Fruit fly (Drosophila melanogaster) whole organism, wandering third instar larva: ENCODE results near the gene CG11342.

Experiments used
- CG32264 ChIP-seq: fragments of 200-800 bp; sonication (Bioruptor generic); optimal IDR thresholded peaks from 2 replicates; lab custom pipeline; 2016; ENCODE audit warnings: missing biosample characterization, missing genetic modification characterization
- Dfd ChIP-seq: fragments of >200 bp; optimal IDR thresholded peaks from 2 replicates; lab custom pipeline; 2017; ENCODE audit warnings: missing biosample characterization, missing genetic modification characterization
- Dif ChIP-seq: fragments of 200-275, 200-300 bp; sonication (Bioruptor generic); optimal IDR thresholded peaks from 2 replicates; lab custom pipeline; 2018; ENCODE audit warnings: missing biosample characterization, missing genetic modification characterization; ENCODE audit not compliant: partially characterized antibody
- GATAd ChIP-seq: sonication (Bioruptor generic); optimal IDR thresholded peaks from 2 replicates; lab custom pipeline; 2016; ENCODE audit warnings: missing biosample characterization, missing genetic modification characterization
- HLH106 ChIP-seq: fragments of 200-800 bp; optimal IDR thresholded peaks from 3 replicates; lab custom pipeline; 2019; ENCODE audit warnings: missing biosample characterization, mild to moderate bottlenecking, missing genetic modification characterization, moderate library complexity
- Hnf4 ChIP-seq: fragments of 200-800 bp; sonication (Bioruptor generic); optimal IDR thresholded peaks from 2 replicates; lab custom pipeline; 2016; ENCODE audit warnings: missing biosample characterization, mild to moderate bottlenecking, missing genetic modification characterization
- Hr78 ChIP-seq: fragments of >200 bp; optimal IDR thresholded peaks from 2 replicates; lab custom pipeline; 2017; ENCODE audit warnings: missing biosample characterization, missing genetic modification characterization
- Hr83 ChIP-seq: fragments of 200-300 bp; sonication (Bioruptor generic); optimal IDR thresholded peaks from 2 replicates; lab custom pipeline; 2016; ENCODE audit warnings: missing biosample characterization, mild to moderate bottlenecking, missing genetic modification characterization, moderate library complexity; ENCODE audit not compliant: poor library complexity, severe bottlenecking
- Jra ChIP-seq: sonication (Bioruptor generic); optimal IDR thresholded peaks from 2 replicates; lab custom pipeline; 2016; ENCODE audit warnings: missing biosample characterization, missing genetic modification characterization
- Mio ChIP-seq: sonication (Bioruptor generic); optimal IDR thresholded peaks from 2 replicates; lab custom pipeline; 2016; ENCODE audit warnings: missing biosample characterization, missing genetic modification characterization
- Myc ChIP-seq: fragments of >200 bp; optimal IDR thresholded peaks from 2 replicates; lab custom pipeline; 2017
- OdsH ChIP-seq: fragments of 200-800 bp; sonication (Bioruptor generic); optimal IDR thresholded peaks from 2 replicates; lab custom pipeline; 2016; ENCODE audit warnings: missing biosample characterization, mild to moderate bottlenecking, missing genetic modification characterization
- Rel ChIP-seq, 2 experiments: fragments of 200-800 bp; sonication (Bioruptor generic) in 1 of 2; optimal IDR thresholded peaks; 2 replicates in 1 of 2; 3 replicates in 1 of 2; lab custom pipeline; 2016 to 2019; ENCODE audit warnings: mild to moderate bottlenecking in 2 of 2, missing biosample characterization in 2 of 2, missing genetic modification characterization in 2 of 2, moderate library complexity in 1 of 2
- br ChIP-seq: fragments of 200-800 bp; sonication (Bioruptor generic); optimal IDR thresholded peaks from 2 replicates; lab custom pipeline; 2016; ENCODE audit warnings: missing biosample characterization, missing genetic modification characterization
- dl ChIP-seq, 2 experiments: fragments of 175-275, 200-275 bp in 1 of 2; fragments of 200-275 bp in 1 of 2; sonication (Bioruptor generic); optimal IDR thresholded peaks; lab custom pipeline; 2018; ENCODE audit warnings: mild to moderate bottlenecking in 2 of 2, missing biosample characterization in 2 of 2, missing genetic modification characterization in 2 of 2, moderate library complexity in 2 of 2; ENCODE audit not compliant: partially characterized antibody in 2 of 2, insufficient read depth in 1 of 2
- dmrt93B ChIP-seq: fragments of 200-800 bp; sonication (Bioruptor generic); optimal IDR thresholded peaks from 2 replicates; lab custom pipeline; 2018; ENCODE audit warnings: missing biosample characterization, mild to moderate bottlenecking, missing genetic modification characterization
- dsf ChIP-seq: sonication (Bioruptor generic); optimal IDR thresholded peaks from 2 replicates; lab custom pipeline; 2016; ENCODE audit warnings: missing biosample characterization, missing genetic modification characterization, borderline replicate concordance
- ey ChIP-seq: fragments of 200-800 bp; sonication (Bioruptor generic); optimal IDR thresholded peaks from 2 replicates; lab custom pipeline; 2016; ENCODE audit warnings: missing biosample characterization, missing genetic modification characterization
- foxo ChIP-seq, 2 experiments: fragments of 200-800 bp; sonication (Bioruptor generic); optimal IDR thresholded peaks; 2 replicates in 1 of 2; 3 replicates in 1 of 2; lab custom pipeline; 2016 to 2017; ENCODE audit warnings: missing biosample characterization in 2 of 2, missing genetic modification characterization in 2 of 2
- fru ChIP-seq: fragments of 200-800 bp; sonication (Bioruptor generic); optimal IDR thresholded peaks from 3 replicates; lab custom pipeline; 2016; ENCODE audit warnings: missing biosample characterization, mild to moderate bottlenecking, missing genetic modification characterization
- h ChIP-seq: fragments of 200-800 bp; sonication (Bioruptor generic); optimal IDR thresholded peaks from 3 replicates; lab custom pipeline; 2016; ENCODE audit warnings: missing biosample characterization, mild to moderate bottlenecking, missing genetic modification characterization
- jim ChIP-seq: fragments of 175-275, 200-325 bp; sonication (Bioruptor generic); optimal IDR thresholded peaks from 2 replicates; lab custom pipeline; 2016; ENCODE audit warnings: missing biosample characterization, mild to moderate bottlenecking, missing genetic modification characterization
- lola ChIP-seq: fragments of >200 bp; optimal IDR thresholded peaks from 2 replicates; lab custom pipeline; 2017; ENCODE audit warnings: missing biosample characterization, missing genetic modification characterization
- pan ChIP-seq: fragments of >200 bp; optimal IDR thresholded peaks from 2 replicates; lab custom pipeline; 2017
- psq ChIP-seq: fragments of 200-800 bp; sonication (Bioruptor generic); optimal IDR thresholded peaks from 3 replicates; lab custom pipeline; 2017; ENCODE audit warnings: missing biosample characterization, mild to moderate bottlenecking, missing genetic modification characterization, moderate library complexity
- rgr ChIP-seq: fragments of 200-800 bp; sonication (Bioruptor generic); optimal IDR thresholded peaks from 3 replicates; lab custom pipeline; 2016; ENCODE audit warnings: missing biosample characterization, mild to moderate bottlenecking, missing genetic modification characterization
- sv ChIP-seq: fragments of 200-800 bp; sonication (Bioruptor generic); optimal IDR thresholded peaks from 3 replicates; lab custom pipeline; 2016; ENCODE audit warnings: missing biosample characterization, missing genetic modification characterization
- tai ChIP-seq: sonication (Bioruptor generic); optimal IDR thresholded peaks from 2 replicates; lab custom pipeline; 2016; ENCODE audit warnings: missing biosample characterization, missing genetic modification characterization

CG11342 gene

DNA sequence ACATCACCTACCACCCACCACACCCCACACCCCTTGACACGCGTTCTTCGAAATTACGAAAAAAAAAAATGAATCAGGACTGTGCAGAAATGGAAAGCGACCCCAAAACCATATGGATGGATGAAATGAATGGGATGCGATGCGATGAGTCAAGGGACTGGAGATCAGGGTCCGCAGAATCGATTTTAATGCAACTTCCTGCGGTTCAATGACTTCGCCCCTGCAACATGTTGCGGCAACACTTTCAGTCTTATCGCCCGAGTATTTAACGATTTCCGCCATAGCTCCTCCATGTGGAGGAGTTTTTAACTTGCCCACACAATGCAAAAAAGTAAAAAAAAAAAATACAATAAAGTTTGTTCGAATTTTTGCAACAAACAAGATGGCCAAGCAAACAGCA, 14.6 kb downstream of the CG11342 start:
- TF ChIP-seq Hr78 = no peak
- no peak for TF ChIP-seq Hnf4 (GFP tag; lab: Kevin White, UChicago)
- TF ChIP-seq h (GFP tag; lab: Kevin White, UChicago) = no peak
- TF ChIP-seq ey = no peak
- no peak for TF ChIP-seq jim (GFP tag; lab: Kevin White, UChicago)
- no peak for TF ChIP-seq Rel (GFP tag; optimal IDR thresholded peaks at IDR 0.05; lab: Kevin White, UChicago)
- no peak for TF ChIP-seq Rel (tag; optimal IDR thresholded peaks at IDR 0.05; lab: Kevin White, UChicago)
- TF ChIP-seq Dif (GFP tag; lab: Kevin White, UChicago) = no peak
- TF ChIP-seq dsf (GFP tag; lab: Kevin White, UChicago) = no peak

DNA sequence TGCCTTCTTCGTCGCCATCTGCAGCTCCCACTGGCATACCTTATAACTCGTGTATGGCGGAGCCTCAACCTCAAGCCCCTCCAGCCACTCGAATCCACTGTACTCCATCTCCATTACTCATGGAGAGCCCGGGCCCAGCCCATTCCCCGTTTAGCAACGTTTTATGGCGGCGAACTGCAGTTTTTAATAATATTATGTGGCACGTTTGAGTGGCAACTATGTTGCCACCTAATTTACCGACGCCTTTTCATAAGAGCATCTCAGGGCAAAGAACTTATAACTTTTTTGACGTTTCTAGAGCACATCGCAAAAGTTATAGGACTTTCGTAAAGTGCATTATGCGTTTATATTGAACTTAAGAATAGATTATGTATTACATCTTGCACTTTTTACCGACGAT, 15.2 kb downstream of the CG11342 start:
- TF ChIP-seq rgr (GFP tag; lab: Kevin White, UChicago) (no peak), dsf (GFP tag; lab: Kevin White, UChicago) (no peak), Myc (no peak), sv (GFP tag; lab: Kevin White, UChicago) (no peak), br (no peak), dl (GFP tag; optimal IDR thresholded peaks at IDR 0.05; lab: Kevin White, UChicago; ENCODE audit: insufficient read depth in 1 of 2, partially characterized antibody in 2 of 2) (no peak), fru (GFP tag; lab: Kevin White, UChicago) (no peak), psq (GFP tag; lab: Kevin White, UChicago) (no peak), HLH106 (no peak), OdsH (GFP tag; lab: Kevin White, UChicago) (no peak), ey (no peak), Dfd (no peak), Jra (GFP tag; lab: Kevin White, UChicago) (no peak), jim (GFP tag; lab: Kevin White, UChicago) (no peak)

DNA sequence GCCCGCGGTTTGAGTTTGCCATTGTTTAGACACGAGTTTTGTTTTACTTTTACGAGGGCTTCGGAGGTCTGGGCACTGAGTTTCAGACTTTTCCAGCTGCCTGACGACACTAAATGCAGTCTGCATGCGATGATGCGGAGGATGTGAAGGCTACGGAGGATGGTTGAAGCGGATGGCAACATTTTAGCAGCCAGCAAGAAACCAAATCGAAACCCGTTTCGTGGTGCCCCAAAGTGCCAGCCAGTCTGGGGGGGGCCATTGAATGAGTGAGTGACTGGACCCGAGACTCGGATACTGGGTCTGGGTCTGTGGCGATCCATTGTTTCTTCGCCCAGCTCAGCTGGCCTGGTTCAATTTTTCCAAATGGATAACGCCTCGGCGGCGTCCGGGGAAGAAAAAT, 17.9 kb downstream of the CG11342 start:
- TF ChIP-seq Dif (GFP tag; lab: Kevin White, UChicago) (peak; percentile 36), OdsH (GFP tag; lab: Kevin White, UChicago) (no peak), ey (no peak), psq (GFP tag; lab: Kevin White, UChicago) (no peak), pan (lab: Kevin White, UChicago) (no peak), Hnf4 (GFP tag; lab: Kevin White, UChicago) (no peak), jim (GFP tag; lab: Kevin White, UChicago) (no peak), h (GFP tag; lab: Kevin White, UChicago) (no peak)

DNA sequence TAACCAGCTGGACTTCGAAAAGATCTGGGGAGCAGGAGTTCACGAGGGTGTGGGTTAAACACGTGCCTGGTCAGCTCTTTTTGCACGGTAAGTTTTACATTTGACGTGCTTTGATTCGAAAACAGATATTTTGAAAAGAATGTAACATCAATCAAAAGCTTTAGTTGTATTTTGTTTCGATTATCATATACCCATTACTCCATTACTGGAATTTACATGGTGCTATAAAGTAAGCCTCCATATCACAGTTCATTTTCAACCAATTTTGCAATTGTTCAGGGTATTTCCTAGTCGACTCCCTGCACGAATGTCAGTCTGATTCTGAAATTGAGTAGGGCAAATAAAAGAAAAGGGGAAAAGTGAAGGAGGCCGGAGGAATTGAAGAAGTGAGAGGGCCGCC, 18.4 kb downstream of the CG11342 start:
- TF ChIP-seq tai (GFP tag; lab: Kevin White, UChicago) = no peak
- no peak for TF ChIP-seq lola
- TF ChIP-seq ey = no peak
- TF ChIP-seq, all 38 proteins: peak for 0

DNA sequence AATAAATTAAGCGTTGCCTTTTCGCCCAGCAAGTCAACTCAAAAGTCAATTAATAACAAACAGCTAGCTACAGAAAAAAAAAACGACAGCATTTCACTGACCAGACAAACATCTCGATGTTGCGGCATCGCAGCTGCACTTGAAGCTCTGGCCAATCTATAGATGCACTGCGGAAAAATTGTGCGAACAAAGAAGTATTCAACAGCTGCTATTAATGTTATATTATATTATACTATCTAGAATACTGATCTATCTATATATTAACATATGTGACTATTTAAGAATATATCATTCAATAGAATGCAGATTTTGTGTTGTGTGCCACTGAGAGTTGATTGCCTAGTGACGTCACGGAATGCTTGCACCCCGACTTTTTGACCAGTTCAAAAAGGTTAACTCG, 19.2 kb downstream of the CG11342 start:
- TF ChIP-seq h (GFP tag; lab: Kevin White, UChicago) = no peak
- TF ChIP-seq OdsH (GFP tag; lab: Kevin White, UChicago) = no peak
- TF ChIP-seq pan (lab: Kevin White, UChicago) = no peak
- TF ChIP-seq GATAd (GFP tag; lab: Kevin White, UChicago) = no peak
- TF ChIP-seq Dfd = no peak
- TF ChIP-seq Hr83 (GFP tag; lab: Kevin White, UChicago) = no peak
- no peak for TF ChIP-seq foxo (GFP tag; optimal IDR thresholded peaks at IDR 0.05; lab: Kevin White, UChicago)
- TF ChIP-seq CG32264 (GFP tag; lab: Kevin White, UChicago) = no peak
- no peak for TF ChIP-seq Hnf4 (GFP tag; lab: Kevin White, UChicago)
- no peak for TF ChIP-seq Rel (GFP tag; optimal IDR thresholded peaks at IDR 0.05; lab: Kevin White, UChicago)
- TF ChIP-seq Rel (tag; optimal IDR thresholded peaks at IDR 0.05; lab: Kevin White, UChicago) = no peak
- no peak for TF ChIP-seq tai (GFP tag; lab: Kevin White, UChicago)
- TF ChIP-seq Jra (GFP tag; lab: Kevin White, UChicago) = no peak
- TF ChIP-seq Mio = no peak
- no peak for TF ChIP-seq rgr (GFP tag; lab: Kevin White, UChicago)

DNA sequence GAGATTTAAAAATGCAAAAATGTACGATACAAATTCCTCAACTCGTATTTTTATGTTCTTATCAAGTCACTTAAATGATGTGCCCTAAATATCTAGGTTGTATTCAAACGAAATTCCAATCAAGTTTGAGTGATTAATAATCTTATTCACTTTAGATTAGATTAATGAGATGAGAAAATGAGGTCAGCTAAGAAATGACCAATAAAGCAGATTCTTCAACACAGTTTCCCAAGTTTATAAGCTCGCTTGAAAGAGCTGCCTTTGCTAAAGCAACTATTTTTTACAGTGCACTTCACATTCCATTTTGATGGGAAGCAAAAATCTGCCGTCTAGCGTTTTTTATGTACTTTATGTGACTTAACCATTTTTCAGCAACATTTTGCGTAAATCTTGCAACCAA, 20.9 kb downstream of the CG11342 start:
- TF ChIP-seq foxo (GFP tag; optimal IDR thresholded peaks at IDR 0.05; lab: Kevin White, UChicago) (peak in 1 of 2 experiments; percentile 5), dmrt93B (GFP tag; lab: Kevin White, UChicago) (no peak)
